Fruit fly (Drosophila melanogaster) whole organism, wandering third instar larva: ENCODE data around the gene B9d2.

Experiments
- Abd-B ChIP-seq: fragments of >200 bp; optimal IDR thresholded peaks from 2 replicates; lab custom pipeline; 2017; ENCODE audit warnings: missing biosample characterization, missing genetic modification characterization
- CG32264 ChIP-seq: fragments of 200-800 bp; sonication (Bioruptor generic); optimal IDR thresholded peaks from 2 replicates; lab custom pipeline; 2016; ENCODE audit warnings: missing biosample characterization, missing genetic modification characterization
- CG9705 ChIP-seq: fragments of 200-800 bp; sonication (Bioruptor generic); optimal IDR thresholded peaks from 2 replicates; lab custom pipeline; 2018; ENCODE audit warnings: missing biosample characterization, mild to moderate bottlenecking, missing genetic modification characterization
- CrebA ChIP-seq: fragments of 200-800 bp; sonication (Bioruptor generic); optimal IDR thresholded peaks from 2 replicates; lab custom pipeline; 2016; ENCODE audit warnings: missing biosample characterization, mild to moderate bottlenecking, missing genetic modification characterization, borderline replicate concordance
- Dfd ChIP-seq: fragments of >200 bp; optimal IDR thresholded peaks from 2 replicates; lab custom pipeline; 2017; ENCODE audit warnings: missing biosample characterization, missing genetic modification characterization
- Dif ChIP-seq: fragments of 200-275, 200-300 bp; sonication (Bioruptor generic); optimal IDR thresholded peaks from 2 replicates; lab custom pipeline; 2018; ENCODE audit warnings: missing biosample characterization, missing genetic modification characterization; ENCODE audit not compliant: partially characterized antibody
- GATAd ChIP-seq: sonication (Bioruptor generic); optimal IDR thresholded peaks from 2 replicates; lab custom pipeline; 2016; ENCODE audit warnings: missing biosample characterization, missing genetic modification characterization
- HLH106 ChIP-seq: fragments of 200-800 bp; optimal IDR thresholded peaks from 3 replicates; lab custom pipeline; 2019; ENCODE audit warnings: missing biosample characterization, mild to moderate bottlenecking, missing genetic modification characterization, moderate library complexity
- Hnf4 ChIP-seq: fragments of 200-800 bp; sonication (Bioruptor generic); optimal IDR thresholded peaks from 2 replicates; lab custom pipeline; 2016; ENCODE audit warnings: missing biosample characterization, mild to moderate bottlenecking, missing genetic modification characterization
- Hr78 ChIP-seq: fragments of >200 bp; optimal IDR thresholded peaks from 2 replicates; lab custom pipeline; 2017; ENCODE audit warnings: missing biosample characterization, missing genetic modification characterization
- Hr83 ChIP-seq: fragments of 200-300 bp; sonication (Bioruptor generic); optimal IDR thresholded peaks from 2 replicates; lab custom pipeline; 2016; ENCODE audit warnings: missing biosample characterization, mild to moderate bottlenecking, missing genetic modification characterization, moderate library complexity; ENCODE audit not compliant: poor library complexity, severe bottlenecking
- Jra ChIP-seq: sonication (Bioruptor generic); optimal IDR thresholded peaks from 2 replicates; lab custom pipeline; 2016; ENCODE audit warnings: missing biosample characterization, missing genetic modification characterization
- Mio ChIP-seq: sonication (Bioruptor generic); optimal IDR thresholded peaks from 2 replicates; lab custom pipeline; 2016; ENCODE audit warnings: missing biosample characterization, missing genetic modification characterization
- Myc ChIP-seq: fragments of >200 bp; optimal IDR thresholded peaks from 2 replicates; lab custom pipeline; 2017
- N ChIP-seq: fragments of >200 bp; optimal IDR thresholded peaks from 2 replicates; lab custom pipeline; 2018; ENCODE audit warnings: missing biosample characterization, missing external identifiers, missing genetic modification characterization
- OdsH ChIP-seq: fragments of 200-800 bp; sonication (Bioruptor generic); optimal IDR thresholded peaks from 2 replicates; lab custom pipeline; 2016; ENCODE audit warnings: missing biosample characterization, mild to moderate bottlenecking, missing genetic modification characterization
- Rel ChIP-seq, 2 experiments: fragments of 200-800 bp; sonication (Bioruptor generic) in 1 of 2; optimal IDR thresholded peaks; 2 replicates in 1 of 2; 3 replicates in 1 of 2; lab custom pipeline; 2016 to 2019; ENCODE audit warnings: mild to moderate bottlenecking in 2 of 2, missing biosample characterization in 2 of 2, missing genetic modification characterization in 2 of 2, moderate library complexity in 1 of 2
- Sp1 ChIP-seq: fragments of 200-800 bp; sonication (Bioruptor generic); optimal IDR thresholded peaks from 3 replicates; lab custom pipeline; 2019; ENCODE audit warnings: missing biosample characterization, mild to moderate bottlenecking, missing genetic modification characterization, moderate library complexity
- Vsx2 ChIP-seq: fragments of 200-300, 225-300 bp; sonication (Bioruptor generic); optimal IDR thresholded peaks from 2 replicates; lab custom pipeline; 2018; ENCODE audit warnings: missing biosample characterization, missing genetic modification characterization; ENCODE audit not compliant: partially characterized antibody
- br ChIP-seq: fragments of 200-800 bp; sonication (Bioruptor generic); optimal IDR thresholded peaks from 2 replicates; lab custom pipeline; 2016; ENCODE audit warnings: missing biosample characterization, missing genetic modification characterization
- brk ChIP-seq: fragments of 200-800 bp; sonication (Bioruptor generic); optimal IDR thresholded peaks from 2 replicates; lab custom pipeline; 2016; ENCODE audit warnings: missing biosample characterization, mild to moderate bottlenecking, missing genetic modification characterization
- dl ChIP-seq, 2 experiments: fragments of 175-275, 200-275 bp in 1 of 2; fragments of 200-275 bp in 1 of 2; sonication (Bioruptor generic); optimal IDR thresholded peaks; lab custom pipeline; 2018; ENCODE audit warnings: mild to moderate bottlenecking in 2 of 2, missing biosample characterization in 2 of 2, missing genetic modification characterization in 2 of 2, moderate library complexity in 2 of 2; ENCODE audit not compliant: partially characterized antibody in 2 of 2, insufficient read depth in 1 of 2
- dmrt93B ChIP-seq: fragments of 200-800 bp; sonication (Bioruptor generic); optimal IDR thresholded peaks from 2 replicates; lab custom pipeline; 2018; ENCODE audit warnings: missing biosample characterization, mild to moderate bottlenecking, missing genetic modification characterization
- dsf ChIP-seq: sonication (Bioruptor generic); optimal IDR thresholded peaks from 2 replicates; lab custom pipeline; 2016; ENCODE audit warnings: missing biosample characterization, missing genetic modification characterization, borderline replicate concordance
- ey ChIP-seq: fragments of 200-800 bp; sonication (Bioruptor generic); optimal IDR thresholded peaks from 2 replicates; lab custom pipeline; 2016; ENCODE audit warnings: missing biosample characterization, missing genetic modification characterization
- foxo ChIP-seq, 2 experiments: fragments of 200-800 bp; sonication (Bioruptor generic); optimal IDR thresholded peaks; 2 replicates in 1 of 2; 3 replicates in 1 of 2; lab custom pipeline; 2016 to 2017; ENCODE audit warnings: missing biosample characterization in 2 of 2, missing genetic modification characterization in 2 of 2
- fru ChIP-seq: fragments of 200-800 bp; sonication (Bioruptor generic); optimal IDR thresholded peaks from 3 replicates; lab custom pipeline; 2016; ENCODE audit warnings: missing biosample characterization, mild to moderate bottlenecking, missing genetic modification characterization
- h ChIP-seq: fragments of 200-800 bp; sonication (Bioruptor generic); optimal IDR thresholded peaks from 3 replicates; lab custom pipeline; 2016; ENCODE audit warnings: missing biosample characterization, mild to moderate bottlenecking, missing genetic modification characterization
- jim ChIP-seq: fragments of 175-275, 200-325 bp; sonication (Bioruptor generic); optimal IDR thresholded peaks from 2 replicates; lab custom pipeline; 2016; ENCODE audit warnings: missing biosample characterization, mild to moderate bottlenecking, missing genetic modification characterization
- lola ChIP-seq: fragments of >200 bp; optimal IDR thresholded peaks from 2 replicates; lab custom pipeline; 2017; ENCODE audit warnings: missing biosample characterization, missing genetic modification characterization
- pan ChIP-seq: fragments of >200 bp; optimal IDR thresholded peaks from 2 replicates; lab custom pipeline; 2017
- psq ChIP-seq: fragments of 200-800 bp; sonication (Bioruptor generic); optimal IDR thresholded peaks from 3 replicates; lab custom pipeline; 2017; ENCODE audit warnings: missing biosample characterization, mild to moderate bottlenecking, missing genetic modification characterization, moderate library complexity
- rgr ChIP-seq: fragments of 200-800 bp; sonication (Bioruptor generic); optimal IDR thresholded peaks from 3 replicates; lab custom pipeline; 2016; ENCODE audit warnings: missing biosample characterization, mild to moderate bottlenecking, missing genetic modification characterization
- sage ChIP-seq: fragments of 200-800 bp; sonication (Bioruptor generic); optimal IDR thresholded peaks from 2 replicates; lab custom pipeline; 2016; ENCODE audit warnings: missing biosample characterization, mild to moderate bottlenecking, missing genetic modification characterization
- sv ChIP-seq: fragments of 200-800 bp; sonication (Bioruptor generic); optimal IDR thresholded peaks from 3 replicates; lab custom pipeline; 2016; ENCODE audit warnings: missing biosample characterization, missing genetic modification characterization
- tai ChIP-seq: sonication (Bioruptor generic); optimal IDR thresholded peaks from 2 replicates; lab custom pipeline; 2016; ENCODE audit warnings: missing biosample characterization, missing genetic modification characterization
- usp ChIP-seq: fragments of >200 bp; optimal IDR thresholded peaks from 2 replicates; lab custom pipeline; 2017; ENCODE audit warnings: missing biosample characterization, missing genetic modification characterization
- woc ChIP-seq: sonication (Bioruptor generic); optimal IDR thresholded peaks from 2 replicates; lab custom pipeline; 2016; ENCODE audit warnings: missing biosample characterization, mild to moderate bottlenecking, missing genetic modification characterization

The B9d2 gene

DNA sequence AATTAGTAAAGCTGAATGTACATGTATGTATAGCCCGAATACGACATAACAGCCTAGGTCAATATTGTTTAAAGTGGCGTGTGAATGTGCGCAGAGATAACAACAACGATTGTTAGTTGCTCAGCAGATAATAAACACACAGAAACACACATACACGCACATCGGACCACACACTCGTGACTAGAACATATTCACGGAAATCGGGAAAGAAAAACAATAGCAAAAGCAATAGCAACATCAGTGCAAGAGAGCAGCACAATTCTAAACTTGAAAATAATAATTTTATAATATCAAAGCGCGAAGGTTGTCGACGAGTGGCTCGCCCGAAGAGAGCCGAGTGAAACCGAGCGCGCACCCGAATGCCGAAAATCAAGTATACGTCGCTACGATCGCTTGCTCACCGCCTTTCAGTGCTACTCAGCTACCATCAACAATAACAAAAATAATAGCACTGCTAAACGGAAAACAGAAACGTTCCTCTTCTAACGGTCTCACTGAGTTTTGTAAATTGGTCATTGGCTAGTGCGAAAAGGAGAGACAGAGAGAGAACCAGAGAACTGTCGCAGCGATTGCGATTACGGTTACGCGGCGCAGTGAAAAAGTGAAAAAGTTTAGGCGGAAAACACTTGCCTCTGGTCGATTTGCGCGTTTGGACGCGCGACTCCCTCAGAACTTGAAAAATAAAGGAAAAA, 47.4 kb downstream of the B9d2 start:
- TF ChIP-seq Dfd (GFP tag; lab: Kevin White, UChicago) (no peak), usp (no peak), foxo (GFP tag; optimal IDR thresholded peaks at IDR 0.05; lab: Kevin White, UChicago) (no peak), Dif (GFP tag; lab: Kevin White, UChicago) (peak; percentile 52), HLH106 (no peak), ey (GFP tag; lab: Kevin White, UChicago) (no peak), Myc (lab: Kevin White, UChicago) (no peak), pan (no peak), OdsH (GFP tag; lab: Kevin White, UChicago) (peak; percentile 29), Jra (GFP tag; lab: Kevin White, UChicago) (peak; percentile 49), Hnf4 (GFP tag; lab: Kevin White, UChicago) (peak; percentile 15), woc (GFP tag; lab: Kevin White, UChicago) (no peak), dl (GFP tag; optimal IDR thresholded peaks at IDR 0.05; lab: Kevin White, UChicago; ENCODE audit: insufficient read depth in 1 of 2, partially characterized antibody in 2 of 2) (no peak), brk (peak; percentile 2), CG32264 (GFP tag; lab: Kevin White, UChicago) (no peak), sv (GFP tag; lab: Kevin White, UChicago) (no peak), br (GFP tag; lab: Kevin White, UChicago) (peak; percentile 57), GATAd (no peak), jim (GFP tag; lab: Kevin White, UChicago) (no peak), Abd-B (GFP tag; lab: Kevin White, UChicago) (no peak), Hr78 (GFP tag; lab: Kevin White, UChicago) (no peak), rgr (peak; percentile 27), fru (GFP tag; lab: Kevin White, UChicago) (no peak), Sp1 (GFP tag; lab: Kevin White, UChicago) (peak; percentile 16), Rel (GFP tag; optimal IDR thresholded peaks at IDR 0.05; lab: Kevin White, UChicago) (no peak), Rel (tag; optimal IDR thresholded peaks at IDR 0.05; lab: Kevin White, UChicago) (peak; percentile 52), lola (GFP tag; lab: Kevin White, UChicago) (no peak), sage (no peak), Hr83 (peak; percentile 34), h (GFP tag; lab: Kevin White, UChicago) (peak; percentile 42), CG9705 (GFP tag; lab: Kevin White, UChicago) (no peak), dsf (GFP tag; lab: Kevin White, UChicago) (no peak), Vsx2 (GFP tag; lab: Kevin White, UChicago) (peak; percentile 30), dmrt93B (no peak), tai (GFP tag; lab: Kevin White, UChicago) (no peak), Mio (GFP tag; lab: Kevin White, UChicago) (no peak), psq (GFP tag; lab: Kevin White, UChicago) (peak; percentile 35), CrebA (GFP tag; lab: Kevin White, UChicago) (peak; percentile 62), N (no peak)

DNA sequence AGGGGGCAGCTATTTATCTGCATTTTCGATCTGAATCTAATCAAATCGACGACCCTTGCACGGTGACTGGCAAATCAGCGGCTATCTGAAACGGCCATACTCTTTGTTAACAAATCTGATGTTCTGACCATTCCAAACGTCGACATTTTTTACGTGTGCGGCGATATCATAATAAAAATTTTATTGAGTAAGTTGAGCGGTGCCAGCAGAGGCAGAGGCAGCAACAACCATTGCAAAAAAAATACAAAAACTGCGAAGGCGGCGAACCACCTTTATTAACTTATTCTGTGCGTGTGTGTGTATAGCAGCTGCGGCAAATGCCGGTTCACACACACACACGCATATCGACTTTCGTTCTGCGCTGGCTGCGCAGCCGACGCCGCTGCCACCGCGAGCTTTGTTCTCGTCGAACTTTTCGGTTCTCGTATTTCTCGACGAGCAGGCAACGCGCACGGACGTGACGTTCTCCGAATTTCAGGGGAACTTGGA, 48.2 kb downstream of the B9d2 start, which contains the start of gene Kr-h1:
TSS of gene Kr-h1 (plus strand) at position 447 of the 489 bp plus-strand sequence.
- TF ChIP-seq Rel (GFP tag; optimal IDR thresholded peaks at IDR 0.05; lab: Kevin White, UChicago) (peak; percentile 38), Rel (tag; optimal IDR thresholded peaks at IDR 0.05; lab: Kevin White, UChicago) (peak; percentile 58), CG9705 (GFP tag; lab: Kevin White, UChicago) (no peak), jim (GFP tag; lab: Kevin White, UChicago) (peak; percentile 81), h (GFP tag; lab: Kevin White, UChicago) (peak; percentile 58), usp (no peak), OdsH (GFP tag; lab: Kevin White, UChicago) (no peak), Hr78 (GFP tag; lab: Kevin White, UChicago) (no peak), dmrt93B (no peak), dl (GFP tag; optimal IDR thresholded peaks at IDR 0.05; lab: Kevin White, UChicago; ENCODE audit: insufficient read depth in 1 of 2, partially characterized antibody in 2 of 2) (peak in 1 of 2 experiments; percentile 40), Myc (lab: Kevin White, UChicago) (no peak), HLH106 (peak; percentile 8), tai (GFP tag; lab: Kevin White, UChicago) (peak; percentile 8), Hnf4 (GFP tag; lab: Kevin White, UChicago) (no peak), br (GFP tag; lab: Kevin White, UChicago) (peak; percentile 26), CrebA (GFP tag; lab: Kevin White, UChicago) (peak; percentile 86), Hr83 (peak; percentile 76), Dfd (GFP tag; lab: Kevin White, UChicago) (no peak), brk (peak; percentile 60), CG32264 (GFP tag; lab: Kevin White, UChicago) (no peak), fru (GFP tag; lab: Kevin White, UChicago) (peak; percentile 69)
